Fruit fly (Drosophila melanogaster) whole organism, embryonic: Measurements from ENCODE around the gene CG43346.
A peak's percentile ranks its signal among the peaks of the same experiment; 100 is the strongest.

Experiments
- CG10979 ChIP-seq: fragments of 200-800 bp; sonication (Bioruptor generic); optimal IDR thresholded peaks from 2 replicates; lab custom pipeline; 2018; ENCODE audit warnings: missing biosample characterization, mild to moderate bottlenecking, missing genetic modification characterization, moderate library complexity
- CG11456 ChIP-seq: fragments of 200-800 bp; sonication (Bioruptor generic); IDR thresholded peaks from 3 replicates; pipeline ENCODE4 v1.3.6; 2022; ENCODE audit warnings: missing biosample characterization, missing genetic modification characterization
- CG11695 ChIP-seq: fragments of 200-800 bp; sonication (Bioruptor generic); IDR thresholded peaks from 3 replicates; pipeline ENCODE4 v1.3.6; 2022; ENCODE audit warnings: missing biosample characterization, missing genetic modification characterization
- CG12236 ChIP-seq: fragments of 200-800 bp; sonication (Bioruptor generic); optimal IDR thresholded peaks from 2 replicates; lab custom pipeline; 2016; ENCODE audit warnings: missing biosample characterization, missing genetic modification characterization
- CG1233 ChIP-seq: fragments of 200-800 bp; sonication (Bioruptor generic); optimal IDR thresholded peaks from 4 replicates; lab custom pipeline; 2018; ENCODE audit warnings: missing biosample characterization, mild to moderate bottlenecking, missing genetic modification characterization
- CG14014 ChIP-seq: fragments of 200-800 bp; sonication (Bioruptor generic); IDR thresholded peaks from 2 replicates; pipeline ENCODE4 v1.3.6; 2022; ENCODE audit warnings: missing biosample characterization, missing genetic modification characterization
- CG18011 ChIP-seq: fragments of 200-800 bp; sonication (Bioruptor generic); optimal IDR thresholded peaks from 2 replicates; lab custom pipeline; 2017; ENCODE audit warnings: missing biosample characterization, missing genetic modification characterization, mild to moderate bottlenecking, moderate library complexity, missing genotype
- CG18262 ChIP-seq: fragments of 200-800 bp; optimal IDR thresholded peaks from 3 replicates; lab custom pipeline; 2019; ENCODE audit warnings: missing biosample characterization, mild to moderate bottlenecking, missing genetic modification characterization, moderate library complexity
- CG18476 ChIP-seq: fragments of 200-800 bp; sonication (Bioruptor generic); optimal IDR thresholded peaks from 2 replicates; lab custom pipeline; 2016; ENCODE audit warnings: missing biosample characterization, mild to moderate bottlenecking, missing genetic modification characterization
- CG3065 ChIP-seq: fragments of 200-800 bp; sonication (Bioruptor generic); optimal IDR thresholded peaks from 2 replicates; lab custom pipeline; 2016; ENCODE audit warnings: missing biosample characterization, missing genetic modification characterization
- CG31441 ChIP-seq: fragments of 200-800 bp; sonication (Bioruptor generic); IDR thresholded peaks from 2 replicates; pipeline ENCODE4 v1.3.6; 2022; ENCODE audit warnings: missing biosample characterization, missing genetic modification characterization
- CG3995 ChIP-seq: fragments of 200-800 bp; sonication (Bioruptor generic); optimal IDR thresholded peaks from 3 replicates; lab custom pipeline; 2016; ENCODE audit warnings: missing biosample characterization, missing genetic modification characterization
- CG4820 ChIP-seq: fragments of 200-800 bp; sonication (Bioruptor generic); optimal IDR thresholded peaks from 3 replicates; lab custom pipeline; 2016; ENCODE audit warnings: missing biosample characterization, missing genetic modification characterization
- CG5953 ChIP-seq: fragments of 200-800 bp; sonication (Bioruptor generic); IDR thresholded peaks from 2 replicates; pipeline ENCODE4 v1.3.6; 2022; ENCODE audit warnings: missing biosample characterization, missing genetic modification characterization
- CG7357 ChIP-seq: fragments of 200-800 bp; sonication (Bioruptor generic); IDR thresholded peaks from 3 replicates; pipeline ENCODE4 v1.3.6; 2022; ENCODE audit warnings: missing biosample characterization, missing genetic modification characterization
- CG7987 ChIP-seq: fragments of 200-800 bp; sonication (Bioruptor generic); optimal IDR thresholded peaks from 2 replicates; lab custom pipeline; 2018; ENCODE audit warnings: missing biosample characterization, mild to moderate bottlenecking, missing genetic modification characterization, moderate library complexity
- CHES-1-like ChIP-seq: fragments of 200-800 bp; sonication (Bioruptor generic); optimal IDR thresholded peaks from 2 replicates; lab custom pipeline; 2016; ENCODE audit warnings: missing biosample characterization, missing genetic modification characterization
- CoRest ChIP-seq: fragments of 200-800 bp; sonication (Bioruptor generic); optimal IDR thresholded peaks from 3 replicates; lab custom pipeline; 2018; ENCODE audit warnings: missing biosample characterization, mild to moderate bottlenecking, missing genetic modification characterization, moderate library complexity
- CrebB ChIP-seq: fragments of 200-800 bp; sonication (Bioruptor generic); optimal IDR thresholded peaks from 3 replicates; lab custom pipeline; 2018; ENCODE audit warnings: missing biosample characterization, mild to moderate bottlenecking, missing genetic modification characterization
- Dfd ChIP-seq, 2 experiments: fragments of >200 bp; optimal IDR thresholded peaks; 2 replicates each; lab custom pipeline; 2017; ENCODE audit warnings: missing biosample characterization in 2 of 2, missing genetic modification characterization in 2 of 2
- Dref ChIP-seq: fragments of 200-800 bp; sonication (Bioruptor generic); IDR thresholded peaks from 2 replicates; pipeline ENCODE4 v1.3.6; 2022; ENCODE audit warnings: missing biosample characterization, missing genetic modification characterization
- Gug ChIP-seq: fragments of 200-800 bp; sonication (Bioruptor generic); IDR thresholded peaks from 4 replicates; pipeline ENCODE4 v1.3.6; 2022; ENCODE audit warnings: missing biosample characterization, missing genetic modification characterization
- Hmr ChIP-seq: fragments of 200-800 bp; sonication (Bioruptor generic); optimal IDR thresholded peaks from 3 replicates; lab custom pipeline; 2017; ENCODE audit warnings: mild to moderate bottlenecking, missing biosample characterization, missing genetic modification reagents, missing genetic modification characterization
- Hr78 ChIP-seq, 2 experiments: fragments of 200-800 bp in 1 of 2; fragments of >200 bp in 1 of 2; sonication (Bioruptor generic) in 1 of 2; optimal IDR thresholded peaks; 2 replicates each; lab custom pipeline; 2017 to 2019; ENCODE audit warnings: missing biosample characterization in 2 of 2, missing genetic modification characterization in 2 of 2, mild to moderate bottlenecking in 1 of 2, moderate library complexity in 1 of 2
- Hsf ChIP-seq: fragments of 200-800 bp; sonication (Bioruptor generic); optimal IDR thresholded peaks from 3 replicates; lab custom pipeline; 2016; ENCODE audit warnings: missing biosample characterization, missing genetic modification characterization
- Max ChIP-seq: fragments of 200-800 bp; sonication (Bioruptor generic); optimal IDR thresholded peaks from 2 replicates; lab custom pipeline; 2016; ENCODE audit warnings: missing biosample characterization, mild to moderate bottlenecking, missing genetic modification characterization
- Scr ChIP-seq: fragments of 200-800 bp; sonication (Bioruptor generic); IDR thresholded peaks from 2 replicates; pipeline ENCODE4 v1.3.6; 2022; ENCODE audit warnings: missing biosample characterization, missing genetic modification characterization; ENCODE audit not compliant: partially characterized antibody
- Sin3A ChIP-seq: fragments of >200 bp; optimal IDR thresholded peaks from 2 replicates; lab custom pipeline; 2018
- Xrp1 ChIP-seq: fragments of 200-800 bp; sonication (Bioruptor generic); IDR thresholded peaks from 2 replicates; pipeline ENCODE4 v1.3.6; 2022; ENCODE audit warnings: missing biosample characterization, missing genetic modification characterization
- al ChIP-seq: fragments of 200-800 bp; sonication (Bioruptor generic); IDR thresholded peaks from 2 replicates; pipeline ENCODE4 v1.3.6; 2022; ENCODE audit warnings: missing biosample characterization, missing genetic modification characterization
- br ChIP-seq: fragments of >200 bp; optimal IDR thresholded peaks from 2 replicates; lab custom pipeline; 2017
- crp ChIP-seq, 2 experiments: fragments of 200-800 bp; sonication (Bioruptor generic); optimal IDR thresholded peaks; 2 replicates in 1 of 2; 3 replicates in 1 of 2; lab custom pipeline; 2017; ENCODE audit warnings: missing biosample characterization in 2 of 2, missing genetic modification characterization in 2 of 2, mild to moderate bottlenecking in 1 of 2, moderate library complexity in 1 of 2
- cwo ChIP-seq: fragments of 200-800 bp; sonication (Bioruptor generic); optimal IDR thresholded peaks from 3 replicates; lab custom pipeline; 2017; ENCODE audit warnings: missing biosample characterization, missing genetic modification characterization, mild to moderate bottlenecking, moderate library complexity, missing genetic modification reagents
- en ChIP-seq: fragments of 200-800 bp; sonication (Bioruptor generic); optimal IDR thresholded peaks from 2 replicates; lab custom pipeline; 2016; ENCODE audit warnings: missing biosample characterization, missing genetic modification characterization
- esg ChIP-seq: fragments of 200-800 bp; sonication (Bioruptor generic); conservative IDR thresholded peaks from 2 replicates; pipeline ENCODE4 v1.3.6; 2022; ENCODE audit warnings: missing biosample characterization, missing genetic modification characterization
- eyg ChIP-seq: fragments of 200-800 bp; sonication (Bioruptor generic); optimal IDR thresholded peaks from 3 replicates; lab custom pipeline; 2016; ENCODE audit warnings: missing biosample characterization, missing genetic modification characterization
- fd102C ChIP-seq: fragments of 200-800 bp; sonication (Bioruptor generic); optimal IDR thresholded peaks from 2 replicates; lab custom pipeline; 2018; ENCODE audit warnings: missing biosample characterization, mild to moderate bottlenecking, missing genetic modification characterization, moderate library complexity
- gce ChIP-seq: fragments of 200-800 bp; sonication (Bioruptor generic); IDR thresholded peaks from 3 replicates; pipeline ENCODE4 v1.3.6; 2022; ENCODE audit warnings: missing biosample characterization, missing genetic modification characterization
- gem ChIP-seq: fragments of 200-800 bp; sonication (Bioruptor generic); optimal IDR thresholded peaks from 2 replicates; lab custom pipeline; 2019; ENCODE audit warnings: missing biosample characterization, mild to moderate bottlenecking, missing genetic modification characterization, moderate library complexity
- gfzf ChIP-seq: fragments of 200-800 bp; sonication (Bioruptor generic); optimal IDR thresholded peaks from 2 replicates; lab custom pipeline; 2016; ENCODE audit warnings: missing biosample characterization, mild to moderate bottlenecking, missing genetic modification characterization, moderate library complexity
- kah ChIP-seq: fragments of 200-800 bp; sonication (Bioruptor generic); optimal IDR thresholded peaks from 2 replicates; lab custom pipeline; 2018; ENCODE audit warnings: missing biosample characterization, mild to moderate bottlenecking, missing genetic modification characterization
- lmd ChIP-seq: fragments of 200-800 bp; sonication (Bioruptor generic); IDR thresholded peaks from 2 replicates; pipeline ENCODE4 v1.3.6; 2022; ENCODE audit warnings: missing biosample characterization, missing genetic modification characterization
- nerfin-1 ChIP-seq: fragments of 200-800 bp; sonication (Bioruptor generic); optimal IDR thresholded peaks from 3 replicates; lab custom pipeline; 2019; ENCODE audit warnings: missing biosample characterization, mild to moderate bottlenecking, missing genetic modification characterization, moderate library complexity
- odd ChIP-seq: fragments of 200-800 bp; sonication (Bioruptor generic); optimal IDR thresholded peaks from 2 replicates; lab custom pipeline; 2017; ENCODE audit warnings: missing biosample characterization, mild to moderate bottlenecking, missing genetic modification characterization
- org-1 ChIP-seq: fragments of 200-800 bp; sonication (Bioruptor generic); optimal IDR thresholded peaks from 2 replicates; lab custom pipeline; 2017; ENCODE audit warnings: missing biosample characterization, missing genetic modification characterization
- phol ChIP-seq: fragments of 200-800 bp; sonication (Bioruptor generic); optimal IDR thresholded peaks from 3 replicates; lab custom pipeline; 2018; ENCODE audit warnings: missing biosample characterization, mild to moderate bottlenecking, missing genetic modification characterization, moderate library complexity
- scrt ChIP-seq: fragments of 200-800 bp; sonication (Bioruptor generic); optimal IDR thresholded peaks from 2 replicates; lab custom pipeline; 2018; ENCODE audit warnings: missing biosample characterization, mild to moderate bottlenecking, missing genetic modification characterization, moderate library complexity
- slou ChIP-seq: fragments of 200-800 bp; sonication (Bioruptor generic); optimal IDR thresholded peaks from 3 replicates; lab custom pipeline; 2016; ENCODE audit warnings: missing biosample characterization, missing genetic modification characterization
- tll ChIP-seq, 2 experiments: fragments of 200-800 bp in 1 of 2; fragments of >200 bp in 1 of 2; sonication (Bioruptor generic) in 1 of 2; optimal IDR thresholded peaks; 2 replicates each; lab custom pipeline; 2017 to 2019; ENCODE audit warnings: missing biosample characterization in 2 of 2, missing genetic modification characterization in 2 of 2, mild to moderate bottlenecking in 1 of 2, moderate library complexity in 1 of 2
- vvl ChIP-seq: fragments of 200-800 bp; sonication (Bioruptor generic); IDR thresholded peaks from 2 replicates; pipeline ENCODE4 v1.3.6; 2022; ENCODE audit warnings: missing biosample characterization, missing genetic modification characterization
- zen2 ChIP-seq: fragments of 200-800 bp; sonication (Bioruptor generic); IDR thresholded peaks from 3 replicates; pipeline ENCODE4 v1.3.6; 2022; ENCODE audit warnings: missing biosample characterization, missing genetic modification characterization; ENCODE audit not compliant: partially characterized antibody

Gene CG43346

DNA sequence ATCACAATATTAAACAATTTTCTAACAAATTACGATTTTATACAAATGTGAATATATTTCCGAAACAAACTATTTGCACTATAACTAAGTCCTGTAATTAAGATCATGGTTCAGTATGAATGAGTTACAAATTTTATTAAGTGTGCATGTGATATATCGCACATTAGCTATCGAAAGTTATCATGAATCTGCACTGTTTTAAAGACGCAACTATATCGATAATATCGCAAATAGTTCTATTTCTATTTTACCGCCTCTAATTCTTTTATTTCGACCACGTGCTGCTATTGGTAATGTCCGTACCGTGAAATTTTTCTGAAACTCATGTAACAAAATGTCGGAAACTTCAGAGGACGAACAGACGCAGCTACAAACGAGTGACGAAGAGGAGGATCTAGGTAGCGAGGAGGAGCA, 25.4 kb downstream of the CG43346 start, which contains the start of gene pths (continued):
- TF ChIP-seq CG11456 (peak; percentile 75; the same call in 1 of the 3 replicates), eyg (peak; percentile 18), fd102C (GFP tag; lab: Kevin White, UChicago) (no peak), CG11695 (GFP tag; lab: Robert Waterston, UW) (0 out of 3 replicates have a peak, but pooled peaks have one; percentile 8), CG3065 (GFP tag; lab: Kevin White, UChicago) (no peak), CG14014 (GFP tag; lab: Robert Waterston, UW) (peak; percentile 37; the same call in 1 of the 2 replicates), al (GFP tag; lab: Robert Waterston, UW) (no peak), org-1 (GFP tag; lab: Kevin White, UChicago) (no peak), CG18476 (GFP tag; lab: Kevin White, UChicago) (no peak), CG1233 (GFP tag; lab: Kevin White, UChicago) (no peak), crp (GFP tag; optimal IDR thresholded peaks at IDR 0.05; lab: Kevin White, UChicago) (no peak), CG4820 (peak; percentile 50), CG18262 (no peak), tll (GFP tag; optimal IDR thresholded peaks at IDR 0.05; lab: Kevin White, UChicago) (no peak), CG5953 (GFP tag; lab: Robert Waterston, UW) (no peak), lmd (GFP tag; lab: Robert Waterston, UW) (no peak; the same call in 1 of the 2 replicates), CG10979 (tag; lab: Kevin White, UChicago) (no peak), vvl (GFP tag; lab: Robert Waterston, UW) (no peak; the same call in 1 of the 2 replicates), kah (GFP tag; lab: Kevin White, UChicago) (no peak), odd (GFP tag; lab: Kevin White, UChicago) (no peak), Hmr (GFP tag; lab: Kevin White, UChicago) (peak; percentile 65), CoRest (tag; lab: Kevin White, UChicago) (peak; percentile 66), CG7357 (GFP tag; lab: Robert Waterston, UW) (peak; percentile 100), CG31441 (GFP tag; lab: Robert Waterston, UW) (no peak), nerfin-1 (tag; lab: Kevin White, UChicago) (no peak), Hsf (peak; percentile 67), Max (GFP tag; lab: Kevin White, UChicago) (peak; percentile 85), gce (GFP tag; lab: Robert Waterston, UW) (no peak), CHES-1-like (GFP tag; lab: Kevin White, UChicago) (peak; percentile 65), cwo (no peak), CG18011 (GFP tag; lab: Kevin White, UChicago) (no peak), Scr (GFP tag; lab: Robert Waterston, UW) (peak; percentile 77), CrebB (tag; lab: Kevin White, UChicago) (no peak), scrt (GFP tag; lab: Kevin White, UChicago) (no peak), phol (tag; lab: Kevin White, UChicago) (peak; percentile 67), CG12236 (no peak), gem (tag; lab: Kevin White, UChicago) (no peak), CG3995 (GFP tag; lab: Kevin White, UChicago) (peak; percentile 33), slou (peak; percentile 60), gfzf (GFP tag; lab: Kevin White, UChicago) (peak; percentile 47), Xrp1 (GFP tag; lab: Robert Waterston, UW) (peak; percentile 36; the same call in 1 of the 2 replicates), Gug (GFP tag; lab: Robert Waterston, UW) (no peak), en (GFP tag; lab: Kevin White, UChicago) (no peak), Sin3A (lab: Kevin White, UChicago) (no peak), zen2 (GFP tag; lab: Robert Waterston, UW) (no peak; the same call in 2 of the 3 replicates), esg (GFP tag; lab: Robert Waterston, UW) (peak; percentile 14; the same call in 1 of the 2 replicates), Dref (peak; percentile 90), br (lab: Kevin White, UChicago) (no peak), Hr78 (GFP tag; optimal IDR thresholded peaks at IDR 0.05; lab: Kevin White, UChicago) (peak in 1 of 2 experiments; percentile 16), Dfd (GFP tag; optimal IDR thresholded peaks at IDR 0.05; lab: Kevin White, UChicago) (peak in 1 of 2 experiments; percentile 73), CG7987 (GFP tag; lab: Kevin White, UChicago) (no peak)
